Worm (Caenorhabditis elegans): ENCODE results near the gene dpy-4.

DNA sequence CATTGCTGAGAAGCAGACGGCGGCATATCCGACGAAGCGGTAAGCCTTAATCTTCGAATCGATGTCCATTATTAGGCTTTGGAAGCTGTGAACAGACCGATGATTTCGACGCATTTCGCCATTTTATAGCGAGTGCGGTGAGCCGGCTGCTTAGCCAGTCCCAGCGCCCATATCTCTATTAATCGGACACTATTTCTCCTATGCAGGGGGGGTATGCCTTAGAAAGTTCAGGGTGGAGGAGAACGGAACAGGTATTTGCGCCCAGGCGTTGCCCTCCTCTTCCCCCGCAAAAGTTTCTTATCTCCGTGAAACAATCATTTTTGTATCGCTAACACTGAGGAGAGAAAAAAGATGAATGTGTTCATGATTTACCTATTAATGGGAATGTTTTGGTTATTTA lies at the start of gene dpy-4:
- TF ChIP-seq lin-35 (GFP tag; optimal IDR thresholded peaks at IDR 0.05), result no peak
- no peak for TF ChIP-seq tbp1 (GFP tag; optimal IDR thresholded peaks at IDR 0.05)
- no peak for TF ChIP-seq ztf-25 (GFP tag; IDR thresholded peaks at IDR 0.05)
